Worm (Caenorhabditis elegans) whole organism, young adult: ENCODE measurements around the gene T14B4.19.

ENCODE experiments used
- B0261.1 ChIP-seq: sonication (generic microtip); optimal IDR thresholded peaks from 2 replicates; lab custom pipeline; 2016; ENCODE audit warnings: mild to moderate bottlenecking, missing genetic modification characterization, moderate library complexity, missing compliant biosample characterization
- B0336.3 ChIP-seq: fragments of 200-800 bp; sonication (Bioruptor generic); IDR thresholded peaks from 2 replicates; pipeline ENCODE4 v1.3.6; 2022; ENCODE audit warnings: missing genetic modification characterization, missing compliant biosample characterization
- Y53F4B.3 ChIP-seq: fragments of 200-800 bp; sonication (Bioruptor generic); IDR thresholded peaks from 2 replicates; pipeline ENCODE4 v1.3.6; 2022; ENCODE audit warnings: missing genetic modification reagents, missing genetic modification characterization, missing compliant biosample characterization
- Y56A3A.18 ChIP-seq: fragments of 200-800 bp; sonication (Bioruptor generic); IDR thresholded peaks from 2 replicates; pipeline ENCODE4 v1.3.6; 2022; ENCODE audit warnings: missing genetic modification reagents, missing genetic modification characterization, missing compliant biosample characterization
- snpc-4 ChIP-seq, 5 experiments: fragments of 150-350 bp in 1 of 5; sonication (generic microtip) in 4 of 5; optimal IDR thresholded peaks; 2 replicates each; lab custom pipeline; 2014 to 2018; ENCODE audit warnings: missing genetic modification characterization in 5 of 5, missing biosample characterization in 3 of 5, antibody characterized with exemption in 2 of 5, mild to moderate bottlenecking in 2 of 5, missing compliant biosample characterization in 2 of 5, missing genotype in 2 of 5, moderate library complexity in 2 of 5, missing genetic modification reagents in 1 of 5
- unc-62 ChIP-seq: fragments of 150-350 bp; optimal IDR thresholded peaks from 2 replicates; lab custom pipeline; 2014; ENCODE audit warnings: missing biosample characterization, missing genetic modification reagents, missing genetic modification characterization

- TF ChIP-seq Y56A3A.18 (GFP tag; lab: Robert Waterston, UW) (no peak), Y53F4B.3 (GFP tag; lab: Robert Waterston, UW) (no peak), B0336.3 (GFP tag; lab: Robert Waterston, UW) (no peak), B0261.1 (tag; lab: Kevin White, UChicago) (no peak), unc-62 (GFP tag; lab: Kevin White, UChicago) (no peak), snpc-4 (GFP tag; optimal IDR thresholded peaks at IDR 0.05; lab: Kevin White, UChicago) (no peak), snpc-4 (tag; optimal IDR thresholded peaks at IDR 0.05; lab: Kevin White, UChicago) (no peak)
Measured at ce11 chrII:6668496-6668895, 44.2 kb downstream of the T14B4.19 start.
